Worm (Caenorhabditis elegans): ENCODE data around the gene Y69A2AR.23.

Gene Y69A2AR.23

DNA sequence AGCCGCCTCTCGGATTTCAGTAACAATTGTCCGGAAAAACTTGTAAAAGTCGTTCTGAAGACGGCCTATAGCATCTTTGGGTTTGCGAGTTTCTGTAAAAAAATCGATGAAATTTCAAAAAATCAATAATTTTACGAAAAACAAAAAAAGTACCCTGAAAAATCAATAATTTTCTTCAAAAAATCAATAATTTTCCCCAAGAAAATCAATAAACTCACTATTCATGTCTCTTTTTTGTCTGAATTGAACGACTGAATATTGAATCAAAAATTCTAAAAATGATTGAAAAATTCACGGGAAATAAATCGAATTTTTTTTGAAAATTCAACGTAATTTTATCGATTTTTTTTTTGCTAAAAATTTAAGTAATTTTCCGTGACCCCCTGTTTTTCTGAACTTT lies at the start of gene Y69A2AR.23:
TSS of gene Y69A2AR.23 (minus strand) at position 267 of the 400 bp plus-strand sequence.
- no peak for TF ChIP-seq W03F9.2 (tag; optimal IDR thresholded peaks at IDR 0.05)
- TF ChIP-seq dao-5 (tag; optimal IDR thresholded peaks at IDR 0.05), result no peak
- TF ChIP-seq him-1 (tag; optimal IDR thresholded peaks at IDR 0.05), result no peak

DNA sequence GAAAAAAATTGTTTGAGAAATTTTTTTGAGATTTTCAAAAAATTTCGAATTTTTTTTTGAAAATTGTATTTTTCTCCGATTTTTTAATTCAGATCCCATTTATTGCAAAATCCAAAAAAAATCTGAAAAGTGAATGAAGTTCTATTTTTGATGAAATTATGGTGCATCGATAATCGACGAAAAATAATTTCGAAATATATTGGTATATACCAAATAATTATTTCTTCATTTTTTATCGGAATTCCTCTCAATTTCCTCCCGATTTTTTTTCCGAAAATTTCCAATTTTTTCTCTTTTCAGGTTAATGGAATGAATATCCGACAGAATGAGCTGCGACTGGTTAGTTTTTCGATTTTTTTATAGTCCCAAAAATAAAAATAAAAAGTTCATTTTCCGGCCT lies 49.4 kb upstream of the Y69A2AR.23 start, which contains the start of gene epg-9:
TSS of gene epg-9 (plus strand) at position 301 of the 400 bp plus-strand sequence.
- TF ChIP-seq him-1 (tag; optimal IDR thresholded peaks at IDR 0.05), result no peak
- no peak for TF ChIP-seq dao-5 (tag; optimal IDR thresholded peaks at IDR 0.05)
- no peak for TF ChIP-seq W03F9.2 (tag; optimal IDR thresholded peaks at IDR 0.05)

DNA sequence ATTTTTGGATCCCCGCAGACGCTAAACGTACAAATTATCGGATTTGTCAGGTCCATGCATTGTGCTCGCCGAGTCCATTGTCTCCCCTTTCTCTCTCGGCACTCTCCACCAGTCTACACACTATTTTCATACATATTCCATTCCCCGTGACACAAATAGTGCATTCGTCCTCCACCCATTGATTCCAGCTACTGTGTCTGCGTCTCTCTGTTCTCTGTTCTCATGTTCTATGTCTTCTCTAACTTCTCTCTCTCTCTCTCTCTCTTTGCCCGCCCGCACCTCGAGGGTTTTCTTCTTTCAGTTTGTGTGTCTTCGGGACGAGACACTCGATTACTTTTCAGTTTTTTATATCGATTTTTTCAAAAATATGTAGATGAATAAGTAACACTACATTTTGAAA lies 48.1 kb upstream of the Y69A2AR.23 start:
- peak; percentile 50 for TF ChIP-seq W03F9.2 (tag; optimal IDR thresholded peaks at IDR 0.05)
- peak; percentile 37 for TF ChIP-seq him-1 (tag; optimal IDR thresholded peaks at IDR 0.05)
- TF ChIP-seq dao-5 (tag; optimal IDR thresholded peaks at IDR 0.05), result no peak

DNA sequence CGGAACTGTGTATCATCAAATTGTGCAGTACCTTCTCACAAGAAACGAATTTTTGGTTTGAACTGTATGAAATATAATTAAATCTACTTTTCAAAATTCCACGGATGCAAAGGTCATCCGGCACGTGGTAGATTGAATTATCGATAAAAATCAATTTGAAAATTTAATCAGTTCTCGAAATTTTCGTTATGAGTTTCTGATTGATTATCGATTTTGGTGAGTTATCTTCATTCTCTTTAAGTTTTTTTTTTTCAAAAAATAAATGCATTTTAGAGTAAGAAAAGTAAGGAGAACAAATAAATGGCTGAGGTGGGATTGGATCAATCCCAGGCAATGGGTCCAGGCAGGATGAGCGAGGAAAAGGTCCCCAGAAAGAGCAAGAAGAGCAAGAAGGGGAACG lies 45.9 kb upstream of the Y69A2AR.23 start, which contains the start of gene Y69A2AR.47:
TSS of gene Y69A2AR.47 (plus strand) at position 301 of the 400 bp plus-strand sequence.
- no peak for TF ChIP-seq dao-5 (tag; optimal IDR thresholded peaks at IDR 0.05)
- TF ChIP-seq him-1 (tag; optimal IDR thresholded peaks at IDR 0.05), result no peak
- no peak for TF ChIP-seq W03F9.2 (tag; optimal IDR thresholded peaks at IDR 0.05)

DNA sequence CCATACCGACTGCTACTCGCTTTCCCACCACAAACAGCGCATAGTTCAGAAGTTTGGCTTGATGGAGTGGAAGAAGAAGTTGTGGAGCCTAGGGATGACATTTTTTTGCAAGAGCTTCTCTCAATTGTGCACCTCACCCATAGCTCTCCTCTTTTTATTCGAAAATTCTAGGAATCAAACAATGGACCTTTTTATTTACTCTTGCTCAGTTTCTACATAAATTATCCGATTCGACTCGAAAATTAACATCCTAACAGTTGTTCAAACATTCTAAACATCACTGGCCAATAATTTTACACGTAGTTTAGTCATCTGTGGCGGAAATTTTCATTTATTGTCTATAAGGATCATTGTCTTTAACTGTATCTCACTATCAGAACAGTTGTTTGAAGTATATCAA lies 30.0 kb upstream of the Y69A2AR.23 start, which contains the start of gene nhr-242:
TSS of gene nhr-242 (minus strand) at position 101 of the 400 bp plus-strand sequence.
- TF ChIP-seq him-1 (tag; optimal IDR thresholded peaks at IDR 0.05) (no peak), dao-5 (tag; optimal IDR thresholded peaks at IDR 0.05) (no peak), W03F9.2 (tag; optimal IDR thresholded peaks at IDR 0.05) (no peak)

DNA sequence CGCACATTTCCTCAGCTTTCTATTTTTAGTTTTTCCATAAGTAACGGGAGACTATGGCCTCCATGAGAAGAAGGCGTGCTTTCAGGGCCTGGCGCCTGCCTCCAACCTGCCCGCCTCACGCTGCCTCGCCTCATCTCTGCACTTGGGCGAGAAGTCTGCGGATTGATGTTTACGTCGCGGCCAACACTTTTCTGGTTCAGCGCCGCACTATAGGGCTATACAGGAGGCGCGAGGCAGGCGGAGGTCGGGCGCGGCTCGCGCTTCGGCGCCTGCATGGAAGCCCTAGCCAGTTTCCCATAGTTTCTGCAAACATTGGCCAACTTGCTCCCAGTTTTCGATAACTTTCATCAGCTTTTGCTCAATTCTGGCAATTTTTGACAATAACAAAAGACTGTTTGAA lies 21.6 kb upstream of the Y69A2AR.23 start:
- TF ChIP-seq W03F9.2 (tag; optimal IDR thresholded peaks at IDR 0.05) (no peak), dao-5 (tag; optimal IDR thresholded peaks at IDR 0.05) (no peak), him-1 (tag; optimal IDR thresholded peaks at IDR 0.05) (no peak)

DNA sequence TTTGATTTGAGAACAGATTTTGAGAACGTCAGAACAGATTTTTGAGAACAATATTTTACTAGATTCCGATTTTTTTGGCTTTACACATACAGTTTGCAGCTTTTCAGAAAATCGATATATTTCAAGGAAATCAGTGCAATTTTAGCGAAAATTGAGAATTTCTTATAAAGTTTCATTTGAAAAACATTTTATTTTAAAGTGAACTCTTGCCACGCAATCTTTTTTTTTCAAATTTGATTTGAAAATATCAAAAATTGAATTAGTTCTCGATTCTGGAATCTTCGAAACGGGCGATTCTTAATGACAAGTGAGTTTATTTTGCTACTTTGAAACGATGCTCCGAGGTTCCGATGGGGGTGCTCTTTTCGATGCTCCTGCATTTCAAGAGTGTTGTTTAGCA lies 20.6 kb upstream of the Y69A2AR.23 start, which contains the start of gene Y69A2AR.51:
TSS of gene Y69A2AR.51 (plus strand) at position 301 of the 400 bp plus-strand sequence.
- TF ChIP-seq him-1 (tag; optimal IDR thresholded peaks at IDR 0.05), result no peak
- TF ChIP-seq dao-5 (tag; optimal IDR thresholded peaks at IDR 0.05), result no peak
- no peak for TF ChIP-seq W03F9.2 (tag; optimal IDR thresholded peaks at IDR 0.05)

DNA sequence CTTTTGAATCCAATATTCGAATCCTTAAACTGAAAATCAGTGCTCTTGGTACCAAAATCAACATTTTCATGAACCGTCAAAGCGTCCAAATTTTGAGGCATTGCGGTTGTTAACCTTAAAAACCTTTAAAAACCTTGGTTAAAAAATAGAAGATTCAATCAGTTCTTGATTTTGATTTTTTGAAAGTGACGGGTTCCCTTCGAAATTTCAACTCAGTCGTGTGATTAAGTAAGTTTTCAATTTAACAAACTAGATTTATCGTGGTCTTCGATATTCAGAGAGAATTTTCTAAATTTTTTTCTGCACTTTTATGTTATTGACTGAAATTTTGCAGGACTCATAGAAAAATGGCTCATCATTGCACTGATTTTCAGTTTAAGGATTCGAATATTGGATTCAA lies 16.8 kb upstream of the Y69A2AR.23 start, which contains the start of the genes Y69A2AR.25 and Y69A2AR.12:
TSS of gene Y69A2AR.25 (minus strand) at position 101 of the 400 bp plus-strand sequence.
TSS of gene Y69A2AR.12 (plus strand) at position 348 of the 400 bp plus-strand sequence.
- TF ChIP-seq W03F9.2 (tag; optimal IDR thresholded peaks at IDR 0.05) (no peak), him-1 (tag; optimal IDR thresholded peaks at IDR 0.05) (no peak), dao-5 (tag; optimal IDR thresholded peaks at IDR 0.05) (no peak)

DNA sequence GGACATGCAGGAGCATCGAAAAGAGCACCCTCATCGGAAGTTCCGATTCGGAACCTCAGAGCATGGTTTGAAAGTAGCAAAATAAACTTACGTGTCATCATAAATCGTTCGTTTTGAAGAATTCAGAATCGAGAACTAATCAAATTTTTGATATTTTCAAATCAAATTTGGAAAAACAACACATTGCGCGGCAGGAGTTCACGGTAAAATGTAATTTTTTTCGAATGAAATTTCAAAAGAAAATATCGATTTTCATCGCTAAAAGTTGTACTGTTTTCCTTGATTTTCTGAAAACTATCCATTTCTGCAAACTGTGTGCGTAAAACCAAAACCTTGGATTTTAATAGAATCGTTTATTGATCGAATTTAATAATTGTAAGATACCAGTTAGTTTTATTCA lies 12.5 kb upstream of the Y69A2AR.23 start, which contains the start of gene Y69A2AR.24:
TSS of gene Y69A2AR.24 (minus strand) at position 101 of the 400 bp plus-strand sequence.
- TF ChIP-seq W03F9.2 (tag; optimal IDR thresholded peaks at IDR 0.05) (no peak), dao-5 (tag; optimal IDR thresholded peaks at IDR 0.05) (no peak), him-1 (tag; optimal IDR thresholded peaks at IDR 0.05) (no peak)

DNA sequence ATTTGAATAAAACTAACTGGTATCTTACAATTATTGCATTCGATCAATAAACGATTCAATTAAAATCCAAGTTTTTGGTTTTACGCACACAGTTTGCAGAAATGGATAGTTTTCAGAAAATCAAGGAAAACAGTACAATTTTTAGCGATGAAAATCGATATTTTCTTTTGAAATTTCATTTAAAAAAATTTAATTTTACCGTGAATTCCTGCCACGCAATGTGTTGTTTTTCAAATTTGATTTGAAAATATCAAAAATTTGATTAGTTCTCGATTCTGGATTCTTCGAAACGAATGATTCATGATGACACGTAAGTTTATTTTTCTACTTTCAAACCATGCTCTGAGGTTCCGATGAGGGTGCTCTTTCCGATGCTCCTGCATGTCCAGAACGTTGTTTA lies 10.6 kb upstream of the Y69A2AR.23 start, which contains the start of gene Y69A2AR.50:
TSS of gene Y69A2AR.50 (plus strand) at position 301 of the 400 bp plus-strand sequence.
- TF ChIP-seq dao-5 (tag; optimal IDR thresholded peaks at IDR 0.05) (no peak), W03F9.2 (tag; optimal IDR thresholded peaks at IDR 0.05) (no peak), him-1 (tag; optimal IDR thresholded peaks at IDR 0.05) (no peak)

DNA sequence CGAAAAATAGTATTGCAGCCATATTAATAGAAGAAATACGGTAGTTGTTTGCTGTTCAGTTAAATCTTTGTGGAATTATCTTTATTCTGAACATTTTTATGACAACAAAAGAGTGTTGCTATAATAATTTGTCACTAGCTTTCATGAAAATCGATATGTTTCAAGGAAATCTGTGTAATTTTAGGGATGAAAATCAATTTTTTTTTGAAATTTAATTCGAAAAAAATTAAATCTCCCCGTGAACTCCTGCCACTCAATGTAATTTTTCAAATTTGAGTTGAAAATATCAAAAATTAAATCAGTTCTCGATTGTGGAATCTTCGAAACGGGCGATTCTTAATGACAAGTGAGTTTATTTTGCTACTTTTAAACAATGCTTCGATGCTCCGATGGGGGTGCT lies 9.9 kb upstream of the Y69A2AR.23 start, which contains the start of gene Y69A2AR.46:
TSS of gene Y69A2AR.46 (plus strand) at position 301 of the 400 bp plus-strand sequence.
- TF ChIP-seq W03F9.2 (tag; optimal IDR thresholded peaks at IDR 0.05) (no peak), him-1 (tag; optimal IDR thresholded peaks at IDR 0.05) (no peak), dao-5 (tag; optimal IDR thresholded peaks at IDR 0.05) (no peak)

DNA sequence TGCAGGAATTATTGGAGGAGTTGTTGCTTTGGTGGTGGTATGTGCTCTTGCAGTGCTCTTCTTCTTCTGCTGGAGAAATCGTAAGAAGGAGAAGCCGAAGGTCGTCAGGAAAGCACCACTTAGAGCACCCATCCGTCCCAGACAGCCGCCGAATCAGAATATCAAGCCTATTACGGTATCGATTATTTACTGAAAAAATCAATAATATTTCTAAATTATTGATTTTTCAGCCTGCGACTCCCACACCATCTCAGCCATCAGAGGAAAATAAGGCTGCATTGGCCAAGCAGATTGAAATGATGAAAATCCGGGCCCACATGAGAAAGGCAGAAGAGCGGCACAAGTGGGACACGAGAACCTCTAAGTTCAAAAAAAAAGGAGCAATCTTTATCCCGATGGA lies 4.7 kb upstream of the Y69A2AR.23 start:
- TF ChIP-seq W03F9.2 (tag; optimal IDR thresholded peaks at IDR 0.05) (no peak), him-1 (tag; optimal IDR thresholded peaks at IDR 0.05) (no peak), dao-5 (tag; optimal IDR thresholded peaks at IDR 0.05) (no peak)

DNA sequence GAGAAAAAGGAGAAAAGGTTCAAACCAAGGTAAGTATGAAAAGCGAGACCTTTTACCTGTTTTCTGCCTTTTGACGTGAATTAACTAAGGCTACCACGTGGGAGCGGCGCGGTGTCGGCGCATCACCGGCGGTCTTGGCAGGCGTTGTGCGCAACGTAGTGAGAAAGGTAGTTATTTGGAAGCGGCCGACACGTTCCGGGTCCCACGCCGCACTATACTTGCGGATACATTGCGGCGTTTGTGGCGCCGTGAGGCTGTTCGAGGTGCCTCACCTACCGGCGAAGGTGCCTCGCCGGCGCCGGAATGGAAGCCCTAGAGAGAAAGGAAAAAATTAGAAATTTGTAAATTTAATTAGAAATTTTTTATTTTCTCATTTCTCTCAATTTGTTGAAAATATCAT lies 1.4 kb upstream of the Y69A2AR.23 start:
- no peak for TF ChIP-seq him-1 (tag; optimal IDR thresholded peaks at IDR 0.05)
- no peak for TF ChIP-seq dao-5 (tag; optimal IDR thresholded peaks at IDR 0.05)
- TF ChIP-seq W03F9.2 (tag; optimal IDR thresholded peaks at IDR 0.05), result no peak

DNA sequence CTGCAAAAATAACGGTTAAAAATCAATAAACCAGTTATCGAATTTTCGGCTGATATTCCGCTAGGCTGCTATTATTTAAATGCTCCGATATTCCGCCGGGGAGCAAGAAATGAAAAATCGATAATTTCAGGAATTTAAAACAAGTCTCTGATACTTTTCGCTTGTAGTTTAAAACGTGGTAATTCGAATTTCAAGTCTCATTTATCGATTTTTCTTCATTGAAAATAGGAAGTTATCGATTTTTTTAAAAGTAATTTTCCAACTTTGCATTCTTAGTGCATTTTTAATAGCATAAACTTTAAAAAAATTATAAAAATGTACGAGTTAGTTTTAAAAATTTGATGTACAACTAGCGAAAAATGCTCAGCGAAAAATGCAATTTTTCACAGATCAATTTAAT lies 792 bp upstream of the Y69A2AR.23 start:
- TF ChIP-seq W03F9.2 (tag; optimal IDR thresholded peaks at IDR 0.05) (no peak), him-1 (tag; optimal IDR thresholded peaks at IDR 0.05) (no peak), dao-5 (tag; optimal IDR thresholded peaks at IDR 0.05) (no peak)

DNA sequence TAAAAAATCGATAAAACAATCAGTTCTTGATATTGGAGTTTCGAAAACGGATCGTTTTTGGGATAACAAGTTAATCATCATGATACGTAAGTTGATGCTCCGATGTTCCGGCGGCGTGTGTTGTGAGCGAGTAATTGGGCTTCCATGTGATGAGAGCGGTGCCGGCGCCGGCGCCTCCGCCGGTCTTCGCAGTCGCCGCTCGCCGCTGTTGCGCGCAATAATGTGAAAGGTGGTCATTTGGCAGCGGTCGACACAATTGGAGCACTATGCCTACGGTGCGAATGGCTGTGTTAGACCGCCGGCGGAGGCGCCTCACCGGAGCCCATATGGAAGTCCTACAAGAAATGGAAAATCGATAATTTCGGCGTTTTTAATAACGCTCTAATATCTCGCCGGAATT lies 354 bp upstream of the Y69A2AR.23 start:
- no peak for TF ChIP-seq dao-5 (tag; optimal IDR thresholded peaks at IDR 0.05)
- no peak for TF ChIP-seq him-1 (tag; optimal IDR thresholded peaks at IDR 0.05)

Data from whole organism, L4/young adult.